ENCODE assay signal across 1 fruit fly cellular context in the genomic region with DNA sequence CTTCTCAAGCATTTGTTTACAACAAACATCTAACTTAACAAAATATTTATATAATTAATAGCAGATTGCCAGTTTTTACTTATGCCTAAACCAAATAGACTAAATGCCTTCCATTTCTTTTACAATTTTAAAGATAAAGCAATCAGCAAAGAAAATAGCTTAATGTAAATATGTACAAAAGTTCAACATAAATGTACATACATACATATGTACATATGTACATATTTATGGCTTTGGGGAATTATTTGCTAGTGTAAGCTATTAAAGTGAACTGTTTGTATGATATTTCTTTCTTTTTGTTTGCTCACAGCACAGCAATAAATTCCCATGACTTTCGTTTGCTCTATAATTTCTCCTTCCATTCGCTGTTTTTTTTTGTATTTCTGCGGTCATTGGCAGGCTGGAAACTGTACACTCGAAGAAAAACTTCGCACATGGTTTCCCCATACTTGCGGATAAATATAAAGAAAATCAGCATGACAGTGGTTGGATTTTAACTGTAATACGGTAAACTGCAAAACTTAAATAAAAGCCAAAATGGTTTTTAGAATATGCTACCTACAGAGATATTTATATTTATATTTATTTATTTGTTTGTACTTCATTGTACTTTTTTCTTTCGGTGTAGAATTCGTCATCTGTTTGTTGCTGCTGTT.
A peak's percentile ranks its signal among the peaks of the same experiment; 100 is the strongest.
TF ChIP-seq lines count a peak whose summit lies in the region.

No protein-coding gene starts in this region.

TF ChIP-seq in whole organism, embryonic, 481 proteins besides CTCF, POLR2A, EP300 and RAD21 (continued from another document):
- TF ChIP-seq Dek (tag; optimal IDR thresholded peaks at IDR 0.05; lab: Kevin White, UChicago) = no peak
- no peak for TF ChIP-seq CG3847 (GFP tag; IDR thresholded peaks at IDR 0.05; lab: Robert Waterston, UW)
- TF ChIP-seq gem (tag; optimal IDR thresholded peaks at IDR 0.05; lab: Kevin White, UChicago) = peak; percentile 34
- no peak for TF ChIP-seq CG6654 (GFP tag; optimal IDR thresholded peaks at IDR 0.05; lab: Kevin White, UChicago)
- TF ChIP-seq wdn (GFP tag; IDR thresholded peaks at IDR 0.05; lab: Robert Waterston, UW) = no peak
- peak; percentile 12 for TF ChIP-seq Xbp1 (GFP tag; optimal IDR thresholded peaks at IDR 0.05; lab: Kevin White, UChicago)
- TF ChIP-seq CG12744 (GFP tag; optimal IDR thresholded peaks at IDR 0.05; lab: Kevin White, UChicago) = no peak
- TF ChIP-seq nom (GFP tag; optimal IDR thresholded peaks at IDR 0.05; lab: Kevin White, UChicago) = no peak
- no peak for TF ChIP-seq danr (GFP tag; IDR thresholded peaks at IDR 0.05; lab: Robert Waterston, UW)
- no peak for TF ChIP-seq CG11723 (GFP tag; optimal IDR thresholded peaks at IDR 0.05; lab: Kevin White, UChicago)
- 0 out of 2 replicates have a peak, but pooled peaks have one; percentile 30 for TF ChIP-seq HLH3B (GFP tag; IDR thresholded peaks at IDR 0.05; lab: Robert Waterston, UW)
- TF ChIP-seq z (GFP tag; IDR thresholded peaks at IDR 0.05; lab: Robert Waterston, UW) = no peak
- TF ChIP-seq eve (GFP tag; optimal IDR thresholded peaks at IDR 0.05; lab: Kevin White, UChicago) = peak in 1 of 2 experiments; percentile 48
- TF ChIP-seq CG8944 (GFP tag; optimal IDR thresholded peaks at IDR 0.05; lab: Kevin White, UChicago) = no peak
- TF ChIP-seq jumu (GFP tag; optimal IDR thresholded peaks at IDR 0.05; lab: Kevin White, UChicago) = no peak
- TF ChIP-seq tio (GFP tag; optimal IDR thresholded peaks at IDR 0.05; lab: Kevin White, UChicago) = peak; percentile 23
- TF ChIP-seq ATbp (GFP tag; optimal IDR thresholded peaks at IDR 0.05; lab: Kevin White, UChicago) = peak; percentile 53
- no peak for TF ChIP-seq repo (GFP tag; optimal IDR thresholded peaks at IDR 0.05; lab: Kevin White, UChicago)
- no peak for TF ChIP-seq gro (GFP tag; optimal IDR thresholded peaks at IDR 0.05; lab: Kevin White, UChicago)
- peak; percentile 12 for TF ChIP-seq CG4424 (GFP tag; optimal IDR thresholded peaks at IDR 0.05; lab: Kevin White, UChicago)
- TF ChIP-seq ro (GFP tag; IDR thresholded peaks at IDR 0.05; lab: Robert Waterston, UW) = no peak
- TF ChIP-seq Ets65A (GFP tag; lab: Kevin White, UChicago) = peak; percentile 95
- TF ChIP-seq CG1792 (GFP tag; optimal IDR thresholded peaks at IDR 0.05; lab: Kevin White, UChicago) = no peak
- TF ChIP-seq Hsf (GFP tag; optimal IDR thresholded peaks at IDR 0.05; lab: Kevin White, UChicago) = peak; percentile 5
- peak; percentile 31 for TF ChIP-seq CG15269 (tag; optimal IDR thresholded peaks at IDR 0.05; lab: Kevin White, UChicago)
- peak; percentile 12; the same call in 1 of the 2 replicates for TF ChIP-seq Ada2b (GFP tag; IDR thresholded peaks at IDR 0.05; lab: Robert Waterston, UW)
- TF ChIP-seq CG7745 (tag; optimal IDR thresholded peaks at IDR 0.05; lab: Kevin White, UChicago) = no peak
- no peak for TF ChIP-seq CG4854 (GFP tag; optimal IDR thresholded peaks at IDR 0.05; lab: Kevin White, UChicago)
- peak; percentile 37; the same call in 1 of the 2 replicates for TF ChIP-seq lmd (GFP tag; IDR thresholded peaks at IDR 0.05; lab: Robert Waterston, UW)
- TF ChIP-seq CoRest (tag; optimal IDR thresholded peaks at IDR 0.05; lab: Kevin White, UChicago) = peak; percentile 14
- TF ChIP-seq tna (GFP tag; IDR thresholded peaks at IDR 0.05; lab: Robert Waterston, UW; ENCODE audit: partially characterized antibody) = no peak
- TF ChIP-seq usp (GFP tag; optimal IDR thresholded peaks at IDR 0.05; lab: Kevin White, UChicago) = no peak
- TF ChIP-seq Dip2 (GFP tag; IDR thresholded peaks at IDR 0.05; lab: Robert Waterston, UW) = no peak
- TF ChIP-seq Xrp1 (GFP tag; IDR thresholded peaks at IDR 0.05; lab: Robert Waterston, UW) = peak; percentile 42
- peak in 1 of 2 experiments; percentile 22 for TF ChIP-seq bsh (GFP tag; optimal IDR thresholded peaks at IDR 0.05; lab: Kevin White, UChicago)
- TF ChIP-seq B-H1 (GFP tag; IDR thresholded peaks at IDR 0.05; lab: Robert Waterston, UW) = no peak; the same call in 2 of the 3 replicates
